Fruit fly (Drosophila melanogaster): Measurements from ENCODE around the gene csw.
A peak's percentile ranks its signal among the peaks of the same experiment; 100 is the strongest.

The csw gene

dm6 chrX:2083109-2083508 lies 10.9 kb upstream of the csw start (continued):
- TF ChIP-seq chinmo (GFP tag; IDR thresholded peaks at IDR 0.05; ENCODE audit: partially characterized antibody) (no peak), unc-4 (GFP tag; IDR thresholded peaks at IDR 0.05; ENCODE audit: partially characterized antibody) (no peak), CG3163 (GFP tag; optimal IDR thresholded peaks at IDR 0.05) (no peak), Rx (GFP tag; IDR thresholded peaks at IDR 0.05) (peak; percentile 41; the same call in 1 of the 2 replicates), CG4360 (GFP tag; IDR thresholded peaks at IDR 0.05) (no peak), CG10565 (GFP tag; optimal IDR thresholded peaks at IDR 0.05) (no peak), zfh2 (GFP tag; optimal IDR thresholded peaks at IDR 0.05) (peak; percentile 81), sens-2 (GFP tag; IDR thresholded peaks at IDR 0.05) (no peak), luna (GFP tag; optimal IDR thresholded peaks at IDR 0.05) (peak; percentile 21), phol (tag; optimal IDR thresholded peaks at IDR 0.05) (peak; percentile 19), Ptx1 (GFP tag; IDR thresholded peaks at IDR 0.05) (peak; percentile 64), Sox100B (GFP tag; optimal IDR thresholded peaks at IDR 0.05) (no peak), Oaz (GFP tag; IDR thresholded peaks at IDR 0.05) (no peak), cg (GFP tag; optimal IDR thresholded peaks at IDR 0.05) (no peak), tx (GFP tag; optimal IDR thresholded peaks at IDR 0.05) (peak; percentile 1), CG17385 (GFP tag; optimal IDR thresholded peaks at IDR 0.05) (peak; percentile 33), CG7271 (tag; optimal IDR thresholded peaks at IDR 0.05) (no peak), onecut (GFP tag; IDR thresholded peaks at IDR 0.05) (no peak), CG17361 (GFP tag; IDR thresholded peaks at IDR 0.05) (no peak), org-1 (GFP tag; optimal IDR thresholded peaks at IDR 0.05) (peak; percentile 26), klu (GFP tag; IDR thresholded peaks at IDR 0.05) (peak; percentile 54), HmgD (GFP tag; optimal IDR thresholded peaks at IDR 0.05) (peak; percentile 36), CG3726 (GFP tag; IDR thresholded peaks at IDR 0.05) (no peak), mld (GFP tag; IDR thresholded peaks at IDR 0.05; ENCODE audit: partially characterized antibody) (no peak), hbn (GFP tag; IDR thresholded peaks at IDR 0.05; ENCODE audit: partially characterized antibody) (no peak), CG31388 (GFP tag; optimal IDR thresholded peaks at IDR 0.05) (no peak), CG2875 (GFP tag; optimal IDR thresholded peaks at IDR 0.05) (no peak), Atf3 (GFP tag; optimal IDR thresholded peaks at IDR 0.05) (no peak), CG10654 (GFP tag; optimal IDR thresholded peaks at IDR 0.05) (no peak), Tbp (GFP tag; optimal IDR thresholded peaks at IDR 0.05) (no peak), CG34376 (GFP tag; optimal IDR thresholded peaks at IDR 0.05) (no peak), B-H1 (GFP tag; IDR thresholded peaks at IDR 0.05) (peak; percentile 48; the same call in 2 of the 3 replicates), dmrt11E (tag; optimal IDR thresholded peaks at IDR 0.05) (no peak), CG6765 (GFP tag; optimal IDR thresholded peaks at IDR 0.05) (no peak), gsb (GFP tag; IDR thresholded peaks at IDR 0.05) (peak; percentile 81), knrl (GFP tag; IDR thresholded peaks at IDR 0.05; ENCODE audit: partially characterized antibody) (no peak), CG10147 (GFP tag; optimal IDR thresholded peaks at IDR 0.05) (peak; percentile 13), CG10366 (GFP tag; IDR thresholded peaks at IDR 0.05) (peak; percentile 43), CG10543 (GFP tag; optimal IDR thresholded peaks at IDR 0.05) (peak; percentile 49), CG14441 (GFP tag; IDR thresholded peaks at IDR 0.05) (peak; percentile 50; the same call in 1 of the 2 replicates), CG18262 (tag; optimal IDR thresholded peaks at IDR 0.05) (no peak), Dref (GFP tag; IDR thresholded peaks at IDR 0.05) (peak; percentile 30; the same call in 1 of the 2 replicates), CG18764 (GFP tag; optimal IDR thresholded peaks at IDR 0.05) (no peak), peb (GFP tag; IDR thresholded peaks at IDR 0.05) (no peak), CG11247 (GFP tag; IDR thresholded peaks at IDR 0.05) (peak; percentile 66), CG13775 (GFP tag; optimal IDR thresholded peaks at IDR 0.05) (peak; percentile 43), CG17802 (tag; optimal IDR thresholded peaks at IDR 0.05) (no peak), Abd-B (GFP tag; optimal IDR thresholded peaks at IDR 0.05) (peak; percentile 7), oc (tag; optimal IDR thresholded peaks at IDR 0.05) (no peak), fd102C (GFP tag; optimal IDR thresholded peaks at IDR 0.05) (no peak), CG14710 (tag; optimal IDR thresholded peaks at IDR 0.05) (no peak)

Data from whole organism, embryonic.